Fruit fly (Drosophila melanogaster) whole organism, embryonic: Measurements from ENCODE around the gene ebo.

Experiments used
- Atf3 ChIP-seq: fragments of 200-800 bp; sonication (Bioruptor generic); optimal IDR thresholded peaks from 3 replicates; lab custom pipeline; 2016; ENCODE audit warnings: missing biosample characterization, missing genetic modification characterization
- B-H1 ChIP-seq: fragments of 200-800 bp; sonication (Bioruptor generic); IDR thresholded peaks from 3 replicates; pipeline ENCODE4 v1.3.6; 2022; ENCODE audit warnings: missing biosample characterization, missing genetic modification characterization
- CG11695 ChIP-seq: fragments of 200-800 bp; sonication (Bioruptor generic); IDR thresholded peaks from 3 replicates; pipeline ENCODE4 v1.3.6; 2022; ENCODE audit warnings: missing biosample characterization, missing genetic modification characterization
- CG13296 ChIP-seq: fragments of 200-800 bp; sonication (Bioruptor generic); optimal IDR thresholded peaks from 3 replicates; lab custom pipeline; 2018; ENCODE audit warnings: missing biosample characterization, mild to moderate bottlenecking, missing genetic modification characterization
- CG13424 ChIP-seq: fragments of 200-800 bp; sonication (Bioruptor generic); optimal IDR thresholded peaks from 2 replicates; lab custom pipeline; 2019; ENCODE audit warnings: missing biosample characterization, mild to moderate bottlenecking, missing genetic modification characterization, moderate library complexity
- CG14441 ChIP-seq: fragments of 200-800 bp; sonication (Bioruptor generic); IDR thresholded peaks from 2 replicates; pipeline ENCODE4 v1.3.6; 2022; ENCODE audit warnings: missing biosample characterization, missing genetic modification characterization
- CG15601 ChIP-seq: fragments of 200-800 bp; sonication (Bioruptor generic); optimal IDR thresholded peaks from 3 replicates; lab custom pipeline; 2019; ENCODE audit warnings: missing biosample characterization, mild to moderate bottlenecking, missing genetic modification characterization, moderate library complexity
- CG17361 ChIP-seq: fragments of 200-800 bp; sonication (Bioruptor generic); IDR thresholded peaks from 3 replicates; pipeline ENCODE4 v1.3.6; 2022; ENCODE audit warnings: missing biosample characterization, missing genetic modification characterization
- CG17612 ChIP-seq: fragments of 200-800 bp; sonication (Bioruptor generic); IDR thresholded peaks from 2 replicates; pipeline ENCODE4 v1.3.6; 2022; ENCODE audit warnings: missing biosample characterization, missing genetic modification characterization
- CG18011 ChIP-seq: fragments of 200-800 bp; sonication (Bioruptor generic); optimal IDR thresholded peaks from 2 replicates; lab custom pipeline; 2017; ENCODE audit warnings: missing biosample characterization, missing genetic modification characterization, mild to moderate bottlenecking, moderate library complexity, missing genotype
- CG2120 ChIP-seq: fragments of 200-800 bp; sonication (Bioruptor generic); optimal IDR thresholded peaks from 3 replicates; lab custom pipeline; 2016; ENCODE audit warnings: missing biosample characterization, missing genetic modification characterization
- CG6854 ChIP-seq: fragments of 200-800 bp; sonication (Bioruptor generic); optimal IDR thresholded peaks from 3 replicates; lab custom pipeline; 2017; ENCODE audit warnings: missing biosample characterization, mild to moderate bottlenecking, missing genetic modification characterization
- CG7556 ChIP-seq: fragments of 200-800 bp; sonication (Bioruptor generic); optimal IDR thresholded peaks from 2 replicates; lab custom pipeline; 2017; ENCODE audit warnings: missing biosample characterization, mild to moderate bottlenecking, missing genetic modification characterization
- CG8290 ChIP-seq, 3 experiments: fragments of 200-800 bp; sonication (Bioruptor generic); optimal IDR thresholded peaks; 2 replicates each; lab custom pipeline; 2016 to 2019; ENCODE audit warnings: missing biosample characterization in 3 of 3, missing genetic modification characterization in 3 of 3, mild to moderate bottlenecking in 2 of 3, moderate library complexity in 1 of 3
- CG8924 ChIP-seq: fragments of 200-800 bp; optimal IDR thresholded peaks from 3 replicates; lab custom pipeline; 2019; ENCODE audit warnings: missing biosample characterization, mild to moderate bottlenecking, missing genetic modification characterization, moderate library complexity
- CG9876 ChIP-seq: fragments of 200-800 bp; sonication (Bioruptor generic); optimal IDR thresholded peaks from 2 replicates; lab custom pipeline; 2016; ENCODE audit warnings: missing biosample characterization, missing genetic modification characterization
- Dek ChIP-seq: fragments of 200-800 bp; sonication (Bioruptor generic); optimal IDR thresholded peaks from 3 replicates; lab custom pipeline; 2019; ENCODE audit warnings: missing biosample characterization, mild to moderate bottlenecking, missing genetic modification characterization, moderate library complexity
- Dip2 ChIP-seq: fragments of 200-800 bp; sonication (Bioruptor generic); IDR thresholded peaks from 2 replicates; pipeline ENCODE4 v1.3.6; 2022; ENCODE audit warnings: missing biosample characterization, missing genetic modification characterization
- Hr3 ChIP-seq: fragments of 200-800 bp; sonication (Bioruptor generic); optimal IDR thresholded peaks from 3 replicates; lab custom pipeline; 2016; ENCODE audit warnings: missing biosample characterization, missing genetic modification characterization
- Jarid2 ChIP-seq: fragments of 200-800 bp; sonication (Bioruptor generic); optimal IDR thresholded peaks from 3 replicates; lab custom pipeline; 2017; ENCODE audit warnings: mild to moderate bottlenecking, missing biosample characterization, missing genetic modification reagents, missing genetic modification characterization
- MTF-1 ChIP-seq: fragments of 200-800 bp; sonication (Bioruptor generic); optimal IDR thresholded peaks from 2 replicates; lab custom pipeline; 2018; ENCODE audit warnings: missing biosample characterization, mild to moderate bottlenecking, missing genetic modification characterization, borderline replicate concordance
- Med ChIP-seq: fragments of 200-800 bp; sonication (Bioruptor generic); peaks from one replicate; lab custom pipeline; 2016; ENCODE audit warnings: missing biosample characterization, missing genetic modification characterization, mild to moderate bottlenecking, inconsistent platforms, moderate library complexity
- NfI ChIP-seq: fragments of 200-800 bp; sonication (Bioruptor generic); optimal IDR thresholded peaks from 3 replicates; lab custom pipeline; 2018; ENCODE audit warnings: missing biosample characterization, mild to moderate bottlenecking, missing genetic modification characterization, moderate library complexity
- Rfx ChIP-seq: fragments of 200-800 bp; sonication (Bioruptor generic); IDR thresholded peaks from 2 replicates; pipeline ENCODE4 v1.3.6; 2022; ENCODE audit warnings: missing biosample characterization, missing genetic modification characterization
- Xrp1 ChIP-seq: fragments of 200-800 bp; sonication (Bioruptor generic); IDR thresholded peaks from 2 replicates; pipeline ENCODE4 v1.3.6; 2022; ENCODE audit warnings: missing biosample characterization, missing genetic modification characterization
- ase ChIP-seq: fragments of 200-800 bp; sonication (Bioruptor generic); IDR thresholded peaks from 3 replicates; pipeline ENCODE4 v1.3.6; 2022; ENCODE audit warnings: missing biosample characterization, missing genetic modification characterization
- bcd ChIP-seq: fragments of 200-800 bp; sonication (Bioruptor generic); optimal IDR thresholded peaks from 2 replicates; lab custom pipeline; 2017; ENCODE audit warnings: missing biosample characterization, mild to moderate bottlenecking, missing genetic modification characterization
- cwo ChIP-seq: fragments of 200-800 bp; sonication (Bioruptor generic); optimal IDR thresholded peaks from 3 replicates; lab custom pipeline; 2017; ENCODE audit warnings: missing biosample characterization, missing genetic modification characterization, mild to moderate bottlenecking, moderate library complexity, missing genetic modification reagents
- insv ChIP-seq, 2 experiments: fragments of 200-800 bp; sonication (Bioruptor generic); optimal IDR thresholded peaks; 3 replicates each; lab custom pipeline; 2016 to 2018; ENCODE audit warnings: missing biosample characterization in 2 of 2, missing genetic modification characterization in 2 of 2
- lola ChIP-seq, 3 experiments: fragments of >200 bp in 2 of 3; fragments of 200-800 bp in 1 of 3; sonication (Bioruptor generic) in 1 of 3; optimal IDR thresholded peaks; 2 replicates each; lab custom pipeline; 2017 to 2019; ENCODE audit warnings: missing biosample characterization in 3 of 3, missing genetic modification characterization in 3 of 3, mild to moderate bottlenecking in 1 of 3, moderate library complexity in 1 of 3
- org-1 ChIP-seq: fragments of 200-800 bp; sonication (Bioruptor generic); optimal IDR thresholded peaks from 2 replicates; lab custom pipeline; 2017; ENCODE audit warnings: missing biosample characterization, missing genetic modification characterization
- pan ChIP-seq, 4 experiments: fragments of >200 bp in 3 of 4; fragments of 200-800 bp in 1 of 4; sonication (Bioruptor generic) in 1 of 4; optimal IDR thresholded peaks in 3 of 4; IDR thresholded peaks in 1 of 4; 2 replicates each; pipeline versions ENCODE4 v1.3.6 to Lab custom; 2017 to 2022; ENCODE audit warnings: missing biosample characterization in 2 of 4, missing genetic modification characterization in 2 of 4, mixed read lengths in 1 of 4
- ranshi ChIP-seq: fragments of 200-800 bp; sonication (Bioruptor generic); IDR thresholded peaks from 2 replicates; pipeline ENCODE4 v1.3.6; 2022; ENCODE audit warnings: missing biosample characterization, missing genetic modification characterization
- salm ChIP-seq: fragments of 200-800 bp; sonication (Bioruptor generic); optimal IDR thresholded peaks from 2 replicates; lab custom pipeline; 2018; ENCODE audit warnings: missing biosample characterization, mild to moderate bottlenecking, missing genetic modification characterization
- slbo ChIP-seq: fragments of 200-800 bp; sonication (Bioruptor generic); IDR thresholded peaks from 2 replicates; pipeline ENCODE4 v1.3.6; 2022; ENCODE audit warnings: missing biosample characterization, missing genetic modification characterization

Gene ebo

dm6 chrX:494607-495006 lies 18.2 kb upstream of the ebo start, which contains the start of gene CG17778 (continued):
- peak; percentile 33; the same call in 1 of the 3 replicates for TF ChIP-seq ase (GFP tag; lab: Robert Waterston, UW)
- 0 out of 2 replicates have a peak, but pooled peaks have one; percentile 23 for TF ChIP-seq Rfx
- TF ChIP-seq CG14441 (GFP tag; lab: Robert Waterston, UW) = no peak
- TF ChIP-seq pan (optimal IDR thresholded peaks at IDR 0.05; lab: Kevin White, UChicago) = no peak
- TF ChIP-seq pan (GFP tag; optimal IDR thresholded peaks at IDR 0.05 in 1 of 2, IDR thresholded peaks at IDR 0.05 in 1 of 2) = peak in 1 of 2 experiments; percentile 35
- TF ChIP-seq Xrp1 = no peak
- TF ChIP-seq Hr3 (GFP tag; lab: Kevin White, UChicago) = no peak
- TF ChIP-seq Atf3 = no peak
- TF ChIP-seq slbo (GFP tag; lab: Robert Waterston, UW) = peak; percentile 30; the same call in 1 of the 2 replicates
- TF ChIP-seq CG13424 = no peak
- TF ChIP-seq Jarid2 (GFP tag; lab: Kevin White, UChicago) = no peak
- TF ChIP-seq NfI = no peak
- TF ChIP-seq ranshi = peak; percentile 22; the same call in 1 of the 2 replicates
- TF ChIP-seq CG2120 = peak; percentile 32
- TF ChIP-seq org-1 (GFP tag; lab: Kevin White, UChicago) = no peak
- no peak for TF ChIP-seq CG13296 (GFP tag; lab: Kevin White, UChicago)
- 0 out of 3 replicates have a peak, but pooled peaks have one; percentile 18 for TF ChIP-seq CG11695
- peak; percentile 2 for TF ChIP-seq cwo
- TF ChIP-seq Med (GFP tag; lab: Kevin White, UChicago) = peak; percentile 75
- TF ChIP-seq CG8924 (tag; lab: Kevin White, UChicago) = no peak

dm6 chrX:494191-494554 lies 17.8 kb upstream of the ebo start:
- TF ChIP-seq CG13296 (GFP tag; lab: Kevin White, UChicago) = peak; percentile 23
- TF ChIP-seq Dek = no peak
- TF ChIP-seq B-H1 (GFP tag; lab: Robert Waterston, UW) = no peak
- no peak for TF ChIP-seq bcd (GFP tag; lab: Kevin White, UChicago)
- TF ChIP-seq salm (tag; lab: Kevin White, UChicago) = no peak
- peak; percentile 45; the same call in 1 of the 3 replicates for TF ChIP-seq CG17361 (GFP tag; lab: Robert Waterston, UW)
- peak; percentile 10 for TF ChIP-seq CG6854
- no peak for TF ChIP-seq pan (optimal IDR thresholded peaks at IDR 0.05; lab: Kevin White, UChicago)
- no peak for TF ChIP-seq pan (GFP tag; optimal IDR thresholded peaks at IDR 0.05 in 1 of 2, IDR thresholded peaks at IDR 0.05 in 1 of 2)
- 0 out of 2 replicates have a peak, but pooled peaks have one; percentile 3 for TF ChIP-seq CG17612
- no peak for TF ChIP-seq lola (GFP tag; optimal IDR thresholded peaks at IDR 0.05; lab: Kevin White, UChicago)
- TF ChIP-seq Dip2 (GFP tag; lab: Robert Waterston, UW) = 0 out of 2 replicates have a peak, but pooled peaks have one; percentile 0
- TF ChIP-seq CG8290 (GFP tag; optimal IDR thresholded peaks at IDR 0.05; lab: Kevin White, UChicago) = no peak
- peak in 1 of 2 experiments; percentile 54 for TF ChIP-seq CG8290 (tag; optimal IDR thresholded peaks at IDR 0.05; lab: Kevin White, UChicago)
- no peak for TF ChIP-seq CG9876 (GFP tag; lab: Kevin White, UChicago)
- TF ChIP-seq CG7556 (GFP tag; lab: Kevin White, UChicago) = peak; percentile 39
- TF ChIP-seq CG15601 (tag; lab: Kevin White, UChicago) = peak; percentile 54
- TF ChIP-seq CG18011 (GFP tag; lab: Kevin White, UChicago) = peak; percentile 95
- peak in 1 of 2 experiments; percentile 16 for TF ChIP-seq insv (GFP tag; optimal IDR thresholded peaks at IDR 0.05; lab: Kevin White, UChicago)
- TF ChIP-seq MTF-1 (GFP tag; lab: Kevin White, UChicago) = peak; percentile 30
- TF ChIP-seq CG11695 = no peak
